Worm (Caenorhabditis elegans): Measurements from ENCODE around the gene F55G11.6.

DNA sequence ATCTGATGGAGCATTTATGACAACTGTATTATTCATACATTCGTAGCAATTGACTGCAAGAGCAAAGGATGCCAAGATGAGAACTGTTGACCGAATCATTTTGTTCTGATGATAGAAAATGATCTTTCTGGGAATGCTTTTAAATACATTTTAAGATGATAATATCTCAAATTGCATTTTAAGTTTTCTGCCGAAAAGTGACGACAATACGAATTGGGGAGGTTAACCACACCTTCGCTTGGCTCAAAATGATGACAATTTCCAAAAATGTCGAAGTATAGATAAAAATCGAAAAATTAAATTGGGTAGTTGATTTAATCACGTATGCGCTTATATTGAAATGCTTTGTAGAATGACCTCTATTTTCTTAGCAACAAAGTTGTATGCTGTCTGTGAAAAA, 16.6 kb upstream of the F55G11.6 start, which contains the start of gene dod-24:
- TF ChIP-seq nhr-11 (tag; optimal IDR thresholded peaks at IDR 0.05) (no peak), lin-13 (GFP tag; optimal IDR thresholded peaks at IDR 0.05) (no peak), Y75B8A.6 (GFP tag; IDR thresholded peaks at IDR 0.05) (no peak)

Data from whole organism, L4 larva.